Worm (Caenorhabditis elegans) whole organism, L4 larva: ENCODE results near the gene abu-7.

Experiments
- ama-1 ChIP-seq: fragments of 150-350 bp; optimal IDR thresholded peaks from 2 replicates; lab custom pipeline; 2014; ENCODE audit warnings: inconsistent platforms, mixed read lengths
- fkh-10 ChIP-seq: fragments of 150-350 bp; optimal IDR thresholded peaks from 2 replicates; lab custom pipeline; 2014; ENCODE audit warnings: missing biosample characterization, missing genetic modification reagents, missing genetic modification characterization
- lin-15B ChIP-seq: fragments of 150-350 bp; sonication (generic microtip); optimal IDR thresholded peaks from 3 replicates; lab custom pipeline; 2014; ENCODE audit warnings: missing biosample characterization, missing genetic modification characterization
- madf-9 ChIP-seq: fragments of 200-800 bp; sonication (Bioruptor generic); conservative IDR thresholded peaks from 2 replicates; pipeline ENCODE4 v1.3.6; 2022; ENCODE audit warnings: missing genetic modification reagents, missing genetic modification characterization, missing compliant biosample characterization
- mep-1 ChIP-seq: fragments of 150-350 bp; sonication (generic microtip); optimal IDR thresholded peaks from 3 replicates; lab custom pipeline; 2014; ENCODE audit warnings: missing biosample characterization, missing genetic modification characterization
- nhr-237 ChIP-seq: sonication (generic microtip); optimal IDR thresholded peaks from 2 replicates; lab custom pipeline; 2017; ENCODE audit warnings: missing biosample characterization, missing genetic modification characterization
- nhr-76 ChIP-seq: fragments of 150-350 bp; optimal IDR thresholded peaks from 2 replicates; lab custom pipeline; 2014; ENCODE audit warnings: missing biosample characterization, missing genetic modification characterization
- zag-1 ChIP-seq: fragments of 150-350 bp; optimal IDR thresholded peaks from 2 replicates; lab custom pipeline; 2014; ENCODE audit warnings: missing biosample characterization, missing genetic modification characterization

- TF ChIP-seq madf-9 (GFP tag; lab: Robert Waterston, UW) (no peak), ama-1 (no peak), nhr-237 (tag; lab: Kevin White, UChicago) (no peak), fkh-10 (GFP tag; lab: Kevin White, UChicago) (no peak), zag-1 (no peak), nhr-76 (tag; lab: Kevin White, UChicago) (no peak), lin-15B (tag; lab: Kevin White, UChicago) (no peak), mep-1 (tag; lab: Kevin White, UChicago) (no peak)
Observed at ce11 chrV:5192501-5192900, 27.9 kb upstream of the abu-7 start, which contains the start of gene C03A7.13.
